Worm (Caenorhabditis elegans) whole organism, young adult: Measurements from ENCODE around the gene rpoa-12.

Experiments used
- B0035.1 ChIP-seq: sonication (generic microtip); optimal IDR thresholded peaks from 2 replicates; lab custom pipeline; 2016; ENCODE audit warnings: missing genetic modification characterization, mild to moderate bottlenecking, missing compliant biosample characterization, missing genotype, missing genetic modification reagents
- F23B12.7 ChIP-seq: sonication (generic microtip); optimal IDR thresholded peaks from 2 replicates; lab custom pipeline; 2017; ENCODE audit warnings: missing genetic modification characterization, mild to moderate bottlenecking, missing compliant biosample characterization, antibody characterized with exemption, moderate library complexity; ENCODE audit not compliant: insufficient read depth
- F33H1.4 ChIP-seq: fragments of 200-800 bp; sonication (Bioruptor generic); IDR thresholded peaks from 2 replicates; pipeline ENCODE4 v1.3.6; 2022; ENCODE audit warnings: missing genetic modification reagents, missing genetic modification characterization, missing compliant biosample characterization
- T26A5.8 ChIP-seq: sonication (generic microtip); optimal IDR thresholded peaks from 2 replicates; lab custom pipeline; 2016; ENCODE audit warnings: missing genetic modification characterization, missing compliant biosample characterization
- ama-1 ChIP-seq, 3 experiments: fragments of 150-350 bp in 1 of 3; sonication (generic microtip) in 2 of 3; optimal IDR thresholded peaks; 2 replicates each; lab custom pipeline; 2014 to 2018; ENCODE audit warnings: missing biosample characterization in 2 of 3, missing genetic modification characterization in 2 of 3, missing genetic modification reagents in 2 of 3
- attf-5 ChIP-seq: fragments of 200-800 bp; sonication (Bioruptor generic); optimal IDR thresholded peaks from 2 replicates; lab custom pipeline; 2018; ENCODE audit warnings: mild to moderate bottlenecking, missing genetic modification characterization, missing compliant biosample characterization
- attf-6 ChIP-seq: fragments of 200-800 bp; sonication (Bioruptor generic); IDR thresholded peaks from 2 replicates; pipeline ENCODE4 v1.3.6; 2022; ENCODE audit warnings: missing genetic modification reagents, missing genetic modification characterization, missing compliant biosample characterization
- bed-1 ChIP-seq: fragments of 200-800 bp; sonication (Bioruptor generic); IDR thresholded peaks from 2 replicates; pipeline ENCODE4 v1.3.6; 2022; ENCODE audit warnings: missing genetic modification reagents, missing genetic modification characterization, missing compliant biosample characterization
- ccch-3 ChIP-seq: fragments of 200-800 bp; sonication (Bioruptor generic); optimal IDR thresholded peaks from 2 replicates; lab custom pipeline; 2018; ENCODE audit warnings: mild to moderate bottlenecking, missing genetic modification characterization, missing compliant biosample characterization
- die-1 ChIP-seq: sonication (generic microtip); optimal IDR thresholded peaks from 2 replicates; lab custom pipeline; 2016; ENCODE audit warnings: missing genotype, mild to moderate bottlenecking, missing genetic modification characterization, missing compliant biosample characterization
- efl-1 ChIP-seq: fragments of 150-350 bp; optimal IDR thresholded peaks from 2 replicates; lab custom pipeline; 2014; ENCODE audit warnings: missing biosample characterization, missing genetic modification reagents, missing genetic modification characterization
- egl-18 ChIP-seq: fragments of 200-800 bp; sonication (Bioruptor generic); IDR thresholded peaks from 2 replicates; pipeline ENCODE4 v1.3.6; 2022; ENCODE audit warnings: missing genetic modification reagents, missing genetic modification characterization, missing compliant biosample characterization
- egl-44 ChIP-seq: fragments of 200-800 bp; sonication (Bioruptor generic); IDR thresholded peaks from 2 replicates; pipeline ENCODE4 v1.3.6; 2022; ENCODE audit warnings: missing genetic modification reagents, missing genetic modification characterization, missing compliant biosample characterization
- ekl-4 ChIP-seq: fragments of 200-800 bp; sonication (Bioruptor generic); IDR thresholded peaks from 2 replicates; pipeline ENCODE4 v1.3.6; 2022; ENCODE audit warnings: missing genetic modification reagents, missing genetic modification characterization, missing compliant biosample characterization
- him-1 ChIP-seq: sonication (generic microtip); optimal IDR thresholded peaks from 2 replicates; lab custom pipeline; 2016; ENCODE audit warnings: missing genotype, missing genetic modification reagents, missing genetic modification characterization, missing compliant biosample characterization
- hmg-20 ChIP-seq: fragments of 200-800 bp; sonication (Bioruptor generic); IDR thresholded peaks from 2 replicates; pipeline ENCODE4 v1.3.6; 2022; ENCODE audit warnings: missing genetic modification reagents, missing genetic modification characterization, missing compliant biosample characterization
- hrde-1 ChIP-seq: sonication (generic microtip); optimal IDR thresholded peaks from 2 replicates; lab custom pipeline; 2016; ENCODE audit warnings: missing genetic modification characterization, mild to moderate bottlenecking, missing compliant biosample characterization, moderate library complexity, missing genotype, missing genetic modification reagents, borderline replicate concordance
- lin-26 ChIP-seq: fragments of 200-800 bp; sonication (Bioruptor generic); IDR thresholded peaks from 2 replicates; pipeline ENCODE4 v1.3.6; 2022; ENCODE audit warnings: missing genetic modification reagents, missing genetic modification characterization, missing compliant biosample characterization
- lin-54 ChIP-seq: fragments of 200-800 bp; sonication (Bioruptor generic); optimal IDR thresholded peaks from 2 replicates; lab custom pipeline; 2018; ENCODE audit warnings: mild to moderate bottlenecking, missing genetic modification characterization, missing compliant biosample characterization
- lir-1 ChIP-seq: fragments of 200-800 bp; sonication (Bioruptor generic); conservative IDR thresholded peaks from 2 replicates; pipeline ENCODE4 v1.3.6; 2022; ENCODE audit warnings: missing genetic modification reagents, missing genetic modification characterization, missing compliant biosample characterization
- madf-10 ChIP-seq: sonication (generic microtip); optimal IDR thresholded peaks from 2 replicates; lab custom pipeline; 2016; ENCODE audit warnings: mild to moderate bottlenecking, missing genetic modification characterization, missing compliant biosample characterization
- madf-6 ChIP-seq: fragments of 200-800 bp; sonication (Bioruptor generic); IDR thresholded peaks from 2 replicates; pipeline ENCODE4 v1.3.6; 2022; ENCODE audit warnings: missing genetic modification reagents, missing genetic modification characterization, missing compliant biosample characterization
- nfyb-1 ChIP-seq: fragments of 200-800 bp; sonication (Bioruptor generic); IDR thresholded peaks from 2 replicates; pipeline ENCODE4 v1.3.6; 2022; ENCODE audit warnings: missing genetic modification reagents, missing genetic modification characterization, missing compliant biosample characterization
- nhr-90 ChIP-seq: sonication (generic microtip); optimal IDR thresholded peaks from 2 replicates; lab custom pipeline; 2016; ENCODE audit warnings: missing genotype, mild to moderate bottlenecking, missing genetic modification characterization, missing compliant biosample characterization
- pbrm-1 ChIP-seq: fragments of 200-800 bp; sonication (Bioruptor generic); IDR thresholded peaks from 2 replicates; pipeline ENCODE4 v1.3.6; 2022; ENCODE audit warnings: missing genetic modification reagents, missing genetic modification characterization, missing compliant biosample characterization
- rcor-1 ChIP-seq: fragments of 200-800 bp; sonication (Bioruptor generic); IDR thresholded peaks from 2 replicates; pipeline ENCODE4 v1.3.6; 2022; ENCODE audit warnings: missing genetic modification reagents, missing genetic modification characterization, missing compliant biosample characterization
- sdz-38 ChIP-seq: sonication (generic microtip); optimal IDR thresholded peaks from 2 replicates; lab custom pipeline; 2016; ENCODE audit warnings: missing genotype, missing genetic modification characterization, missing compliant biosample characterization
- snpc-1.3 ChIP-seq: sonication (generic microtip); optimal IDR thresholded peaks from 2 replicates; lab custom pipeline; 2017; ENCODE audit warnings: missing genetic modification characterization, mild to moderate bottlenecking, missing compliant biosample characterization, antibody characterized with exemption, moderate library complexity, missing genotype, missing genetic modification reagents; ENCODE audit not compliant: insufficient read depth
- snpc-4 ChIP-seq, 5 experiments: fragments of 150-350 bp in 1 of 5; sonication (generic microtip) in 4 of 5; optimal IDR thresholded peaks; 2 replicates each; lab custom pipeline; 2014 to 2018; ENCODE audit warnings: missing genetic modification characterization in 5 of 5, missing biosample characterization in 3 of 5, antibody characterized with exemption in 2 of 5, mild to moderate bottlenecking in 2 of 5, missing compliant biosample characterization in 2 of 5, missing genotype in 2 of 5, moderate library complexity in 2 of 5, missing genetic modification reagents in 1 of 5
- somi-1 ChIP-seq: fragments of 200-800 bp; sonication (Bioruptor generic); optimal IDR thresholded peaks from 2 replicates; lab custom pipeline; 2018; ENCODE audit warnings: mild to moderate bottlenecking, missing genetic modification characterization, missing compliant biosample characterization
- tlf-1 ChIP-seq: fragments of 200-800 bp; sonication (Bioruptor generic); optimal IDR thresholded peaks from 2 replicates; lab custom pipeline; 2018; ENCODE audit warnings: mild to moderate bottlenecking, missing genetic modification characterization, missing compliant biosample characterization
- unc-62 ChIP-seq: fragments of 150-350 bp; optimal IDR thresholded peaks from 2 replicates; lab custom pipeline; 2014; ENCODE audit warnings: missing biosample characterization, missing genetic modification reagents, missing genetic modification characterization
- xnd-1 ChIP-seq: sonication (generic microtip); optimal IDR thresholded peaks from 2 replicates; lab custom pipeline; 2016; ENCODE audit warnings: missing genotype, missing genetic modification reagents, missing genetic modification characterization, missing compliant biosample characterization
- zfh-2 ChIP-seq: fragments of 200-800 bp; sonication (Bioruptor generic); conservative IDR thresholded peaks from 2 replicates; pipeline ENCODE4 v1.3.6; 2022; ENCODE audit warnings: missing genetic modification reagents, missing genetic modification characterization, missing compliant biosample characterization
- zim-3 ChIP-seq: sonication (generic microtip); optimal IDR thresholded peaks from 2 replicates; lab custom pipeline; 2017; ENCODE audit warnings: mild to moderate bottlenecking, missing genetic modification characterization, moderate library complexity, missing compliant biosample characterization
- ztf-25 ChIP-seq: fragments of 200-800 bp; sonication (Bioruptor generic); IDR thresholded peaks from 2 replicates; pipeline ENCODE4 v1.3.6; 2022; ENCODE audit warnings: missing genetic modification reagents, missing genetic modification characterization, missing compliant biosample characterization
- ztf-6 ChIP-seq: fragments of 200-800 bp; sonication (Bioruptor generic); IDR thresholded peaks from 2 replicates; pipeline ENCODE4 v1.3.6; 2022; ENCODE audit warnings: missing genetic modification reagents, missing genetic modification characterization, missing compliant biosample characterization

The rpoa-12 gene

ce11 chrV:14462653-14463052, 39.5 kb upstream of the rpoa-12 start:
- TF ChIP-seq T26A5.8 (tag; lab: Kevin White, UChicago): no peak
- TF ChIP-seq rcor-1: no peak
- no peak for TF ChIP-seq ccch-3 (GFP tag; lab: Kevin White, UChicago)
- no peak for TF ChIP-seq lir-1
- no peak for TF ChIP-seq efl-1 (GFP tag; lab: Kevin White, UChicago)
- no peak for TF ChIP-seq somi-1 (GFP tag; lab: Kevin White, UChicago)
- no peak for TF ChIP-seq ekl-4 (GFP tag; lab: Robert Waterston, UW)
- TF ChIP-seq ztf-25: no peak
- TF ChIP-seq ztf-6: no peak
- TF ChIP-seq attf-5: no peak
- TF ChIP-seq egl-44 (GFP tag; lab: Robert Waterston, UW): no peak
- no peak for TF ChIP-seq B0035.1 (tag; lab: Kevin White, UChicago)
- no peak for TF ChIP-seq ama-1 (optimal IDR thresholded peaks at IDR 0.05; lab: Kevin White, UChicago)
- TF ChIP-seq ama-1 (GFP tag; optimal IDR thresholded peaks at IDR 0.05; lab: Kevin White, UChicago): no peak
- TF ChIP-seq tlf-1 (GFP tag; lab: Kevin White, UChicago): no peak
- no peak for TF ChIP-seq zim-3 (tag; lab: Kevin White, UChicago)
- no peak for TF ChIP-seq pbrm-1 (GFP tag; lab: Robert Waterston, UW)
- no peak for TF ChIP-seq madf-10 (tag; lab: Kevin White, UChicago)

- no peak for TF ChIP-seq efl-1 (GFP tag; lab: Kevin White, UChicago)
- TF ChIP-seq lin-26: no peak
- TF ChIP-seq egl-18: no peak
- TF ChIP-seq nfyb-1 (GFP tag; lab: Robert Waterston, UW): 0 out of 2 replicates have a peak, but pooled peaks have one; percentile 15
- no peak for TF ChIP-seq nhr-90
- TF ChIP-seq snpc-1.3: no peak
- no peak for TF ChIP-seq bed-1 (GFP tag; lab: Robert Waterston, UW)
- TF ChIP-seq zfh-2 (GFP tag; lab: Robert Waterston, UW): peak; percentile 76
Observed at ce11 chrV:14460615-14461102, 37.6 kb upstream of the rpoa-12 start, which contains the start of gene F08H9.2. Gene F08H9.2 (plus strand): TSS chrV:14460665.

ce11 chrV:14460122-14460521, 37.0 kb upstream of the rpoa-12 start:
- TF ChIP-seq attf-6 (GFP tag; lab: Robert Waterston, UW) (no peak), hmg-20 (GFP tag; lab: Robert Waterston, UW) (no peak), unc-62 (GFP tag; lab: Kevin White, UChicago) (no peak), lin-54 (peak; percentile 9), hrde-1 (tag; lab: Kevin White, UChicago) (peak; percentile 66), xnd-1 (tag; lab: Kevin White, UChicago) (peak; percentile 5), snpc-4 (GFP tag; optimal IDR thresholded peaks at IDR 0.05; lab: Kevin White, UChicago) (no peak), snpc-4 (tag; optimal IDR thresholded peaks at IDR 0.05; lab: Kevin White, UChicago) (peak in 1 of 4 experiments; percentile 13), die-1 (tag; lab: Kevin White, UChicago) (no peak), sdz-38 (tag; lab: Kevin White, UChicago) (no peak), F23B12.7 (tag; lab: Kevin White, UChicago) (no peak), him-1 (tag; lab: Kevin White, UChicago) (peak; percentile 17), F33H1.4 (GFP tag; lab: Robert Waterston, UW) (0 out of 2 replicates have a peak, but pooled peaks have one; percentile 11), madf-6 (GFP tag; lab: Robert Waterston, UW) (0 out of 2 replicates have a peak, but pooled peaks have one; percentile 28)
